Fruit fly (Drosophila melanogaster) whole organism, embryonic: Measurements from ENCODE around the gene CG4991.

Experiments
- B-H1 ChIP-seq: fragments of 200-800 bp; sonication (Bioruptor generic); IDR thresholded peaks from 3 replicates; pipeline ENCODE4 v1.3.6; 2022; ENCODE audit warnings: missing biosample characterization, missing genetic modification characterization
- CG11456 ChIP-seq: fragments of 200-800 bp; sonication (Bioruptor generic); IDR thresholded peaks from 3 replicates; pipeline ENCODE4 v1.3.6; 2022; ENCODE audit warnings: missing biosample characterization, missing genetic modification characterization
- CG11696 ChIP-seq: fragments of 200-800 bp; sonication (Bioruptor generic); IDR thresholded peaks from 2 replicates; pipeline ENCODE4 v1.3.6; 2022; ENCODE audit warnings: missing biosample characterization, missing genetic modification characterization
- CG13894 ChIP-seq: fragments of 200-800 bp; sonication (Bioruptor generic); optimal IDR thresholded peaks from 3 replicates; lab custom pipeline; 2018; ENCODE audit warnings: missing biosample characterization, mild to moderate bottlenecking, missing genetic modification characterization, moderate library complexity
- CG16815 ChIP-seq: fragments of 200-800 bp; sonication (Bioruptor generic); optimal IDR thresholded peaks from 3 replicates; lab custom pipeline; 2017; ENCODE audit warnings: missing biosample characterization, mild to moderate bottlenecking, missing genetic modification characterization
- CG17359 ChIP-seq: fragments of 200-800 bp; sonication (Bioruptor generic); optimal IDR thresholded peaks from 3 replicates; lab custom pipeline; 2018; ENCODE audit warnings: missing biosample characterization, mild to moderate bottlenecking, missing genetic modification characterization, moderate library complexity
- CG18262 ChIP-seq: fragments of 200-800 bp; optimal IDR thresholded peaks from 3 replicates; lab custom pipeline; 2019; ENCODE audit warnings: missing biosample characterization, mild to moderate bottlenecking, missing genetic modification characterization, moderate library complexity
- CG18764 ChIP-seq: fragments of 200-800 bp; sonication (Bioruptor generic); optimal IDR thresholded peaks from 3 replicates; lab custom pipeline; 2016; ENCODE audit warnings: missing biosample characterization, missing genetic modification characterization
- CG30403 ChIP-seq: fragments of 200-800 bp; sonication (Bioruptor generic); optimal IDR thresholded peaks from 3 replicates; lab custom pipeline; 2016; ENCODE audit warnings: missing biosample characterization, missing genetic modification characterization
- CG32532 ChIP-seq: fragments of 200-800 bp; sonication (Bioruptor generic); IDR thresholded peaks from 2 replicates; pipeline ENCODE4 v1.3.6; 2022; ENCODE audit warnings: missing biosample characterization, missing genetic modification characterization
- CG32767 ChIP-seq: fragments of 200-800 bp; sonication (Bioruptor generic); IDR thresholded peaks from 2 replicates; pipeline ENCODE4 v1.3.6; 2022; ENCODE audit warnings: missing biosample characterization, missing genetic modification characterization
- CG4424 ChIP-seq: fragments of 200-800 bp; sonication (Bioruptor generic); optimal IDR thresholded peaks from 3 replicates; lab custom pipeline; 2016; ENCODE audit warnings: missing biosample characterization, missing genetic modification characterization
- CG5953 ChIP-seq: fragments of 200-800 bp; sonication (Bioruptor generic); IDR thresholded peaks from 2 replicates; pipeline ENCODE4 v1.3.6; 2022; ENCODE audit warnings: missing biosample characterization, missing genetic modification characterization
- CG6654 ChIP-seq: fragments of 200-800 bp; sonication (Bioruptor generic); optimal IDR thresholded peaks from 2 replicates; lab custom pipeline; 2017; ENCODE audit warnings: missing biosample characterization, mild to moderate bottlenecking, missing genetic modification characterization
- CG7556 ChIP-seq: fragments of 200-800 bp; sonication (Bioruptor generic); optimal IDR thresholded peaks from 2 replicates; lab custom pipeline; 2017; ENCODE audit warnings: missing biosample characterization, mild to moderate bottlenecking, missing genetic modification characterization
- CG9215 ChIP-seq: fragments of 200-800 bp; sonication (Bioruptor generic); IDR thresholded peaks from 2 replicates; pipeline ENCODE4 v1.3.6; 2022; ENCODE audit warnings: missing biosample characterization, missing genetic modification characterization
- CG9876 ChIP-seq: fragments of 200-800 bp; sonication (Bioruptor generic); optimal IDR thresholded peaks from 2 replicates; lab custom pipeline; 2016; ENCODE audit warnings: missing biosample characterization, missing genetic modification characterization
- D19B ChIP-seq: fragments of 200-800 bp; sonication (Bioruptor generic); optimal IDR thresholded peaks from 2 replicates; lab custom pipeline; 2017; ENCODE audit warnings: missing biosample characterization, mild to moderate bottlenecking, missing genetic modification characterization
- Dek ChIP-seq: fragments of 200-800 bp; sonication (Bioruptor generic); optimal IDR thresholded peaks from 3 replicates; lab custom pipeline; 2019; ENCODE audit warnings: missing biosample characterization, mild to moderate bottlenecking, missing genetic modification characterization, moderate library complexity
- Dp ChIP-seq: fragments of 200-800 bp; sonication (Bioruptor generic); optimal IDR thresholded peaks from 2 replicates; lab custom pipeline; 2018; ENCODE audit warnings: missing biosample characterization, mild to moderate bottlenecking, missing genetic modification characterization, moderate library complexity
- Eip74EF ChIP-seq, 2 experiments: fragments of 200-800 bp in 1 of 2; fragments of >200 bp in 1 of 2; sonication (Bioruptor generic) in 1 of 2; optimal IDR thresholded peaks; 2 replicates each; lab custom pipeline; 2017 to 2019; ENCODE audit warnings: missing biosample characterization in 2 of 2, missing genetic modification characterization in 2 of 2, mild to moderate bottlenecking in 1 of 2, moderate library complexity in 1 of 2
- H2.0 ChIP-seq: fragments of 200-800 bp; sonication (Bioruptor generic); IDR thresholded peaks from 2 replicates; pipeline ENCODE4 v1.3.6; 2022; ENCODE audit warnings: missing biosample characterization, missing genetic modification characterization
- Hmr ChIP-seq: fragments of 200-800 bp; sonication (Bioruptor generic); optimal IDR thresholded peaks from 3 replicates; lab custom pipeline; 2017; ENCODE audit warnings: mild to moderate bottlenecking, missing biosample characterization, missing genetic modification reagents, missing genetic modification characterization
- Hr78 ChIP-seq, 2 experiments: fragments of 200-800 bp in 1 of 2; fragments of >200 bp in 1 of 2; sonication (Bioruptor generic) in 1 of 2; optimal IDR thresholded peaks; 2 replicates each; lab custom pipeline; 2017 to 2019; ENCODE audit warnings: missing biosample characterization in 2 of 2, missing genetic modification characterization in 2 of 2, mild to moderate bottlenecking in 1 of 2, moderate library complexity in 1 of 2
- NfI ChIP-seq: fragments of 200-800 bp; sonication (Bioruptor generic); optimal IDR thresholded peaks from 3 replicates; lab custom pipeline; 2018; ENCODE audit warnings: missing biosample characterization, mild to moderate bottlenecking, missing genetic modification characterization, moderate library complexity
- Oli ChIP-seq: fragments of 200-800 bp; sonication (Bioruptor generic); optimal IDR thresholded peaks from 2 replicates; lab custom pipeline; 2018; ENCODE audit warnings: missing biosample characterization, mild to moderate bottlenecking, missing genetic modification characterization, moderate library complexity
- Ptx1 ChIP-seq: fragments of 200-800 bp; sonication (Bioruptor generic); IDR thresholded peaks from 2 replicates; pipeline ENCODE4 v1.3.6; 2022; ENCODE audit warnings: missing biosample characterization, missing genetic modification characterization
- Spps ChIP-seq: fragments of 200-800 bp; sonication (Bioruptor generic); optimal IDR thresholded peaks from 2 replicates; lab custom pipeline; 2018; ENCODE audit warnings: missing biosample characterization, mild to moderate bottlenecking, missing genetic modification characterization
- Stat92E ChIP-seq, 3 experiments: fragments of >200 bp in 2 of 3; fragments of 200-800 bp in 1 of 3; sonication (Bioruptor generic) in 1 of 3; optimal IDR thresholded peaks; 2 replicates each; lab custom pipeline; 2017 to 2019; ENCODE audit warnings: missing biosample characterization in 3 of 3, missing genetic modification characterization in 3 of 3, mild to moderate bottlenecking in 1 of 3, moderate library complexity in 1 of 3
- TFAM ChIP-seq: fragments of 200-800 bp; sonication (Bioruptor generic); optimal IDR thresholded peaks from 2 replicates; lab custom pipeline; 2017; ENCODE audit warnings: missing biosample characterization, missing genetic modification characterization, inconsistent platforms
- Vsx1 ChIP-seq: fragments of 200-800 bp; sonication (Bioruptor generic); optimal IDR thresholded peaks from 2 replicates; lab custom pipeline; 2017; ENCODE audit warnings: missing biosample characterization, mild to moderate bottlenecking, missing genetic modification characterization, missing genetic modification reagents
- ci ChIP-seq: fragments of 200-800 bp; sonication (Bioruptor generic); IDR thresholded peaks from 3 replicates; pipeline ENCODE4 v1.3.6; 2022; ENCODE audit warnings: missing biosample characterization, missing genetic modification characterization
- fd102C ChIP-seq: fragments of 200-800 bp; sonication (Bioruptor generic); optimal IDR thresholded peaks from 2 replicates; lab custom pipeline; 2018; ENCODE audit warnings: missing biosample characterization, mild to moderate bottlenecking, missing genetic modification characterization, moderate library complexity
- gsb-n ChIP-seq: fragments of 200-800 bp; sonication (Bioruptor generic); optimal IDR thresholded peaks from 3 replicates; lab custom pipeline; 2018; ENCODE audit warnings: missing biosample characterization, mild to moderate bottlenecking, missing genetic modification characterization
- h ChIP-seq: fragments of >200 bp; optimal IDR thresholded peaks from 2 replicates; lab custom pipeline; 2017
- hb ChIP-seq: fragments of 200-800 bp; sonication (Bioruptor generic); IDR thresholded peaks from 3 replicates; pipeline ENCODE4 v1.3.6; 2022; ENCODE audit warnings: missing biosample characterization, missing genetic modification characterization; ENCODE audit not compliant: partially characterized antibody
- kah ChIP-seq: fragments of 200-800 bp; sonication (Bioruptor generic); optimal IDR thresholded peaks from 2 replicates; lab custom pipeline; 2018; ENCODE audit warnings: missing biosample characterization, mild to moderate bottlenecking, missing genetic modification characterization
- lola ChIP-seq, 3 experiments: fragments of >200 bp in 2 of 3; fragments of 200-800 bp in 1 of 3; sonication (Bioruptor generic) in 1 of 3; optimal IDR thresholded peaks; 2 replicates each; lab custom pipeline; 2017 to 2019; ENCODE audit warnings: missing biosample characterization in 3 of 3, missing genetic modification characterization in 3 of 3, mild to moderate bottlenecking in 1 of 3, moderate library complexity in 1 of 3
- mld ChIP-seq: fragments of 200-800 bp; sonication (Bioruptor generic); IDR thresholded peaks from 3 replicates; pipeline ENCODE4 v1.3.6; 2022; ENCODE audit warnings: missing biosample characterization, missing genetic modification characterization; ENCODE audit not compliant: partially characterized antibody
- nmo ChIP-seq: fragments of 200-800 bp; sonication (Bioruptor generic); optimal IDR thresholded peaks from 2 replicates; lab custom pipeline; 2018; ENCODE audit warnings: missing biosample characterization, mild to moderate bottlenecking, missing genetic modification characterization, moderate library complexity
- run ChIP-seq: fragments of 200-800 bp; sonication (Bioruptor generic); optimal IDR thresholded peaks from 3 replicates; lab custom pipeline; 2018; ENCODE audit warnings: missing biosample characterization, mild to moderate bottlenecking, missing genetic modification characterization
- sc ChIP-seq, 3 experiments: fragments of >200 bp in 2 of 3; fragments of 200-800 bp in 1 of 3; sonication (Bioruptor generic) in 1 of 3; optimal IDR thresholded peaks; 2 replicates in 2 of 3; 3 replicates in 1 of 3; lab custom pipeline; 2017; ENCODE audit warnings: mild to moderate bottlenecking in 1 of 3, missing biosample characterization in 1 of 3, missing genetic modification characterization in 1 of 3, missing genetic modification reagents in 1 of 3
- sqz ChIP-seq: fragments of 200-800 bp; sonication (Bioruptor generic); optimal IDR thresholded peaks from 3 replicates; lab custom pipeline; 2018; ENCODE audit warnings: missing biosample characterization, mild to moderate bottlenecking, missing genetic modification characterization
- tap ChIP-seq: fragments of 200-800 bp; optimal IDR thresholded peaks from 3 replicates; lab custom pipeline; 2019; ENCODE audit warnings: missing biosample characterization, mild to moderate bottlenecking, missing genetic modification characterization, moderate library complexity
- tgo ChIP-seq: fragments of 200-800 bp; sonication (Bioruptor generic); IDR thresholded peaks from 3 replicates; pipeline ENCODE4 v1.3.6; 2022; ENCODE audit warnings: missing biosample characterization, missing genetic modification characterization
- z ChIP-seq: fragments of 200-800 bp; sonication (Bioruptor generic); IDR thresholded peaks from 3 replicates; pipeline ENCODE4 v1.3.6; 2022; ENCODE audit warnings: missing biosample characterization, missing genetic modification characterization
- zfh1 ChIP-seq: fragments of 200-800 bp; sonication (Bioruptor generic); IDR thresholded peaks from 3 replicates; pipeline ENCODE4 v1.3.6; 2022; ENCODE audit warnings: missing biosample characterization, missing genetic modification characterization

The CG4991 gene

DNA sequence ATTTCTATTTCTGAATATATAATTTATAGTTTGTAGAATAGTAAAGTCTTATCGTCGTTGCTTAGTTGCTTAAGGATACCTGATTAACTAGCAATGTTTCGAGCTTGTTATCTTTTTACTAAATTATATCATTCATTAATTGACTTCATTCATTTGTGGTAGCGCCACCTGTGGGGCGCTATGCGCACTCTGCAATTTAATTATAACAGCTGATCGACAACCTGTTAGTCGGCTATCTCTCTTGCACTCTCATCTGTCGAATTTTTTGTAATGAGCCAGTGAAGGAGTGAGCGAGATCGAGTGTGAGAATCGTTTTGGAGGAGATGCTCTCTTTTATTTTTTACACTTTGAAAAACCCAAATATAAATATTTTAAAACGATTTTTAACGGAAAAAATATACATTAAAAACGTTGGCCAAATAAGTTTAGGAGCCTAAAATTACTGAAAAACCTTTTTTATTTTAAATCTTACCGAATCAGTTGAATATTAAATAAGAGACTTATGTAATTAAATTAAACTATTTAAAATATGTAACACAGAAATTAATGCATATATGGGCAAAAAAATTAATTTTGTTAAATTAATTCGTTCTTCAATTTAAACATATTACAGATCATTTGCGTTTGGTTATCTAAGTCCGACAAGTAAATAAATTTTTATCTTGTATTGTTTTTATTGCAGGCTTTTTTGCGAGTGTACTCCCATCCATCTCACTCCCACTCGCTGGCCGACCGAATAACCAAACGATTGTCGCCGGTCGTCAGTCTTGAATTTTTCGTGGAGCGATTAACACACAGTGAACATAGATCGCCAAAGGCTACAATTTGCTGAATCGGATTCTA lies at the start of gene CG4991, which contains the start of gene CG16700 (continued):
- TF ChIP-seq CG11456 (GFP tag; lab: Robert Waterston, UW) (peak; percentile 72; the same call in 2 of the 3 replicates), fd102C (GFP tag; lab: Kevin White, UChicago) (no peak), TFAM (GFP tag; lab: Kevin White, UChicago) (no peak), Eip74EF (GFP tag; optimal IDR thresholded peaks at IDR 0.05; lab: Kevin White, UChicago) (peak in 1 of 2 experiments; percentile 84), CG30403 (GFP tag; lab: Kevin White, UChicago) (peak; percentile 88), Vsx1 (GFP tag; lab: Kevin White, UChicago) (peak; percentile 29), CG9876 (GFP tag; lab: Kevin White, UChicago) (no peak), CG32767 (GFP tag; lab: Robert Waterston, UW) (peak; percentile 70; the same call in 1 of the 2 replicates), CG18764 (GFP tag; lab: Kevin White, UChicago) (peak; percentile 8), sqz (peak; percentile 64), Oli (tag; lab: Kevin White, UChicago) (peak; percentile 85), tgo (GFP tag; lab: Robert Waterston, UW) (peak; percentile 76), lola (GFP tag; optimal IDR thresholded peaks at IDR 0.05; lab: Kevin White, UChicago) (peak in 1 of 3 experiments; percentile 92), Dp (no peak), CG6654 (GFP tag; lab: Kevin White, UChicago) (peak; percentile 41), Dek (peak; percentile 83), CG13894 (tag; lab: Kevin White, UChicago) (peak; percentile 50), NfI (GFP tag; lab: Kevin White, UChicago) (peak; percentile 55), CG4424 (GFP tag; lab: Kevin White, UChicago) (peak; percentile 79), sc (optimal IDR thresholded peaks at IDR 0.05; lab: Kevin White, UChicago) (no peak), sc (GFP tag; optimal IDR thresholded peaks at IDR 0.05; lab: Kevin White, UChicago) (peak; percentile 76), B-H1 (GFP tag; lab: Robert Waterston, UW) (peak; percentile 47; the same call in 2 of the 3 replicates), CG16815 (GFP tag; lab: Kevin White, UChicago) (peak; percentile 73), D19B (GFP tag; lab: Kevin White, UChicago) (peak; percentile 66), z (GFP tag; lab: Robert Waterston, UW) (no peak), h (lab: Kevin White, UChicago) (no peak), CG18262 (tag; lab: Kevin White, UChicago) (peak; percentile 95), nmo (GFP tag; lab: Kevin White, UChicago) (peak; percentile 93), gsb-n (tag; lab: Kevin White, UChicago) (peak; percentile 75), zfh1 (GFP tag; lab: Robert Waterston, UW) (peak; percentile 73), Ptx1 (peak; percentile 87), CG7556 (GFP tag; lab: Kevin White, UChicago) (peak; percentile 93), mld (GFP tag; lab: Robert Waterston, UW) (no peak), tap (tag; lab: Kevin White, UChicago) (peak; percentile 65), hb (GFP tag; lab: Robert Waterston, UW) (no peak), CG9215 (peak; percentile 82), Spps (tag; lab: Kevin White, UChicago) (peak; percentile 48), run (tag; lab: Kevin White, UChicago) (peak; percentile 61), ci (GFP tag; lab: Robert Waterston, UW) (peak; percentile 11; the same call in 1 of the 3 replicates), CG5953 (GFP tag; lab: Robert Waterston, UW) (no peak), H2.0 (GFP tag; lab: Robert Waterston, UW) (peak; percentile 51; the same call in 1 of the 2 replicates), CG32532 (GFP tag; lab: Robert Waterston, UW) (peak; percentile 79), kah (peak; percentile 98), CG17359 (peak; percentile 70), Stat92E (GFP tag; optimal IDR thresholded peaks at IDR 0.05; lab: Kevin White, UChicago) (peak in 1 of 3 experiments; percentile 57), Hmr (peak; percentile 86), CG11696 (GFP tag; lab: Robert Waterston, UW) (0 out of 2 replicates have a peak, but pooled peaks have one; percentile 31), Hr78 (GFP tag; optimal IDR thresholded peaks at IDR 0.05; lab: Kevin White, UChicago) (peak in 1 of 2 experiments; percentile 71)
